Worm (Caenorhabditis elegans): ENCODE data around the gene T11F9.10.

ce11 chrV:11517789-11518188 lies 31.0 kb downstream of the T11F9.10 start, which contains the start of gene C55A6.4:
- no peak for TF ChIP-seq him-1 (tag; optimal IDR thresholded peaks at IDR 0.05)
- TF ChIP-seq W03F9.2 (tag; optimal IDR thresholded peaks at IDR 0.05): no peak
- no peak for TF ChIP-seq dao-5 (tag; optimal IDR thresholded peaks at IDR 0.05)

Data from whole organism, L4/young adult.